Worm (Caenorhabditis elegans) whole organism, L3 larva: ENCODE results near the gene C01B10.44.

Source experiments
- nhr-23 ChIP-seq: fragments of 150-350 bp; optimal IDR thresholded peaks from 2 replicates; lab custom pipeline; 2014; ENCODE audit warnings: missing biosample characterization, missing genetic modification reagents, missing genetic modification characterization
- nhr-237 ChIP-seq: fragments of 150-350 bp; optimal IDR thresholded peaks from 2 replicates; lab custom pipeline; 2014; ENCODE audit warnings: missing biosample characterization, missing genetic modification characterization
- nhr-76 ChIP-seq: fragments of 150-350 bp; sonication (generic microtip); optimal IDR thresholded peaks from 5 replicates; lab custom pipeline; 2014; ENCODE audit warnings: missing biosample characterization, missing genetic modification characterization
- pqm-1 ChIP-seq: fragments of 150-350 bp; optimal IDR thresholded peaks from 2 replicates; lab custom pipeline; 2017; ENCODE audit warnings: missing biosample characterization, missing genetic modification characterization, inconsistent platforms

DNA sequence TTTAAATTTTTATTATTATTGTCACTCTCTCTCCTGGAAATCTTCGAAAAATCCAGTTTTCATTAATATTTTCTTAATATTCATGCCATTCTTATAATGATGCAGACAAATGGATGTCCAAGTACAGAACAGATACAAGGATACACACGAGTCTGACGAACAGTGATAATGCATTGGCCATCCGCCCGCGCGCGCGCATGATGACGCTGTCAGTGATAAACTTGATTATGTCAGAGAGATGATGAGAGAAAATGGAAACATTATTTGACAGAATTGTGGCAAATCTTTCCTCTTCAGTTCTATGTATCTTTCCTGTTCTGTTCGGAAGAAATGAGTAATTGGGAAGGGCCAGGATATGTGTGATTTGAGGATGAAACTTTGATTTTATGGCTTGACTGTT, 32.3 kb downstream of the C01B10.44 start:
- peak; percentile 32 for TF ChIP-seq nhr-23 (tag; lab: Kevin White, UChicago)
- no peak for TF ChIP-seq nhr-76 (tag; lab: Kevin White, UChicago)
- TF ChIP-seq pqm-1 (tag; lab: Kevin White, UChicago): no peak
- no peak for TF ChIP-seq nhr-237 (tag; lab: Kevin White, UChicago)
